Worm (Caenorhabditis elegans): ENCODE results near the gene agt-2.
A peak's percentile ranks its signal among the peaks of the same experiment; 100 is the strongest.
"Not testable (repeated sequence)": the region's sequence is repeated elsewhere in the genome, so short reads cannot be mapped to it uniquely, and the experiment has no call there.

The agt-2 gene

DNA sequence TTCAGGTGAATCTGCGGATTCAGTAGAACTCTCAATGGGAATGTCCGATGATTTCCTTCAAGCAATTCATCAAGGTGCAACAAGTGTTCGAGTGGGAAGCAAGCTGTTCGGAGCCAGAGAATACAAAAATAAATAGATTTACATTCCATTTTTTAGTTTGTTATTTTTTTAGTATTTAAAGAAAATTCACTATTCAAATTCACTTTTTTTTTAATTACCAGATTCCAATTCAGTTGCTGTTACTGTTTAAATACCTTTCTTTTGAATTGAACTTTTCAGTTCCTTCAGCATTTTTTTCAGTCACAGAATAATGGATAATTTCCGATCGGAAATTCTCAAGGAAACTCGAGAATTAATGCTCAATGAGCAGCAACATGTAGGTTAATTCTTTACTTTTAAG is 21.8 kb downstream of the agt-2 start, which contains the start of gene F09E5.7:
F09E5.7 (plus strand) TSS at position 301 of the 400 bp plus-strand sequence.
- no peak for TF ChIP-seq D2030.7 (GFP tag; IDR thresholded peaks at IDR 0.05)
- no peak for TF ChIP-seq aptf-2 (GFP tag; conservative IDR thresholded peaks at IDR 0.05)
- no peak for TF ChIP-seq Y79H2A.3 (GFP tag; conservative IDR thresholded peaks at IDR 0.05)
- no peak for TF ChIP-seq ceh-27 (GFP tag; optimal IDR thresholded peaks at IDR 0.05)
- TF ChIP-seq rec-8 (tag; optimal IDR thresholded peaks at IDR 0.05): no peak
- no peak for TF ChIP-seq lin-35 (GFP tag; optimal IDR thresholded peaks at IDR 0.05)
- TF ChIP-seq ama-1 (optimal IDR thresholded peaks at IDR 0.05): no peak
- TF ChIP-seq ama-1 (GFP tag; optimal IDR thresholded peaks at IDR 0.05): no peak
- no peak for TF ChIP-seq lin-40 (tag; optimal IDR thresholded peaks at IDR 0.05)
- no peak for TF ChIP-seq dox-1 (GFP tag; IDR thresholded peaks at IDR 0.05)
- TF ChIP-seq nfya-1 (tag; optimal IDR thresholded peaks at IDR 0.05; ENCODE audit: borderline replicate concordance, insufficient read depth): no peak
- no peak for TF ChIP-seq mel-28 (tag; optimal IDR thresholded peaks at IDR 0.05; ENCODE audit: borderline replicate concordance)
- TF ChIP-seq F57A8.1 (GFP tag; optimal IDR thresholded peaks at IDR 0.05): no peak
- TF ChIP-seq F22D6.2 (tag; optimal IDR thresholded peaks at IDR 0.05): no peak

DNA sequence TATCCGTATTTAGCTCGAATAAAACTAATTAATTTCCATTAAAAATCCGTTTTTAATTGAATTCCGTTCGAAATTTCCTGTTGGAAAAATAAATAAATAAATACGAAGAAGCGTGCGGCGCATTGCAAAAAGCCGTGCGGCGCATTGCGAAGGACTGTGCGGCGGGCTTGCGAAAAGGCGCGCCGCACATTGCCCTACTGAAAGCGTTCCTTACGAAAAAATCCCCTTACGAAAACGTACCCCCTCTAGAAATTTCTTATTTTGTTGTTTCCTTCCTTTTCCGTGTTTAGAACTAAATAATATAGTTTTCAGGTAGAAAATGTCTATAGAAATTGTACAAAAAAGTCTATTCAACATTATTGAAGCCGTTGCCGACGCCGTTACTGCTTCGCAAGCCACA is 23.3 kb downstream of the agt-2 start, which contains the start of gene F09E5.8:
F09E5.8 (plus strand) TSS at position 313 of the 400 bp plus-strand sequence.
- TF ChIP-seq C17E4.6 (GFP tag; IDR thresholded peaks at IDR 0.05): peak; percentile 62; the same call in 1 of the 2 replicates
- peak; percentile 24; the same call in 1 of the 2 replicates for TF ChIP-seq cebp-1 (GFP tag; IDR thresholded peaks at IDR 0.05)
- TF ChIP-seq cebp-1 (tag; optimal IDR thresholded peaks at IDR 0.05): not testable (repeated sequence)
- TF ChIP-seq pbrm-1 (GFP tag; IDR thresholded peaks at IDR 0.05): peak; percentile 68; the same call in 1 of the 2 replicates
- peak; percentile 93 for TF ChIP-seq dox-1 (GFP tag; IDR thresholded peaks at IDR 0.05)
- 0 out of 2 replicates have a peak, but pooled peaks have one; percentile 41 for TF ChIP-seq Y53G8AR.9 (GFP tag; conservative IDR thresholded peaks at IDR 0.05)
- peak; percentile 52; the same call in 1 of the 2 replicates for TF ChIP-seq ekl-4 (GFP tag; IDR thresholded peaks at IDR 0.05)
- peak; percentile 83 for TF ChIP-seq mcd-1 (GFP tag; IDR thresholded peaks at IDR 0.05)
- peak; percentile 83 for TF ChIP-seq ceh-100 (GFP tag; IDR thresholded peaks at IDR 0.05)
- peak; percentile 60 for TF ChIP-seq D2030.7 (GFP tag; IDR thresholded peaks at IDR 0.05)
- peak; percentile 30; the same call in 1 of the 2 replicates for TF ChIP-seq madf-6 (GFP tag; IDR thresholded peaks at IDR 0.05)
- TF ChIP-seq K11D2.4 (GFP tag; IDR thresholded peaks at IDR 0.05): peak; percentile 12; the same call in 1 of the 2 replicates
- peak; percentile 19; the same call in 1 of the 2 replicates for TF ChIP-seq F33H1.4 (GFP tag; IDR thresholded peaks at IDR 0.05)
- TF ChIP-seq hmg-1.2 (GFP tag; IDR thresholded peaks at IDR 0.05): peak; percentile 44; the same call in 1 of the 2 replicates
- TF ChIP-seq lin-26 (GFP tag; IDR thresholded peaks at IDR 0.05): 0 out of 2 replicates have a peak, but pooled peaks have one; percentile 35
- peak; percentile 42 for TF ChIP-seq egrh-3 (GFP tag; IDR thresholded peaks at IDR 0.05)
- peak; percentile 97 for TF ChIP-seq C06A6.2 (GFP tag; conservative IDR thresholded peaks at IDR 0.05)
- peak; percentile 72; the same call in 1 of the 2 replicates for TF ChIP-seq nfyb-1 (GFP tag; IDR thresholded peaks at IDR 0.05)

DNA sequence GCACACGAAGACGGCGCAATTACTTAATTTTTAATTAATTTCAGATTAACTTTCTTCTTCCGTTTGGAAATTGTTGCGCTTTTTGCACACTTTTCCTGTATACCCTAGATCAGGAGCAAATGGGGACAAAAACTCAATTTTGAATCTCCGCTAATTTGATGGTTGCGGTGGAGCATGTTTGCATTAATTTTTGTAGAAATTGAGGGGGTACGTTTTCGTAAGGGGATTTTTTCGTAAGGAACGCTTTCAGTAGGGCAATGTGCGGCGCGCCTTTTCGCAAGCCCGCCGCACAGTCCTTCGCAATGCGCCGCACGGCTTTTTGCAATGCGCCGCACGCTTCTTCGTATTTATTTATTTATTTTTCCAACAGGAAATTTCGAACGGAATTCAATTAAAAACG is 27.3 kb downstream of the agt-2 start:
- peak; percentile 1 for TF ChIP-seq nhr-80 (tag; optimal IDR thresholded peaks at IDR 0.05)
- peak; percentile 16 for TF ChIP-seq tbp1 (GFP tag; optimal IDR thresholded peaks at IDR 0.05)
- TF ChIP-seq B0019.2 (GFP tag; conservative IDR thresholded peaks at IDR 0.05): peak; percentile 78
- TF ChIP-seq hmg-1.2 (GFP tag; IDR thresholded peaks at IDR 0.05): peak; percentile 74
- TF ChIP-seq attf-6 (GFP tag; IDR thresholded peaks at IDR 0.05): peak; percentile 57; the same call in 1 of the 2 replicates
- TF ChIP-seq lsl-1 (GFP tag; optimal IDR thresholded peaks at IDR 0.05): peak; percentile 63
- TF ChIP-seq lir-1 (GFP tag; conservative IDR thresholded peaks at IDR 0.05): peak; percentile 57; the same call in 1 of the 2 replicates
- peak; percentile 11 for TF ChIP-seq ztf-18 (tag; optimal IDR thresholded peaks at IDR 0.05)
- TF ChIP-seq dpl-1 (GFP tag; optimal IDR thresholded peaks at IDR 0.05): peak; percentile 55
- TF ChIP-seq dox-1 (GFP tag; IDR thresholded peaks at IDR 0.05): peak; percentile 98
- TF ChIP-seq egl-18 (GFP tag; IDR thresholded peaks at IDR 0.05): 0 out of 2 replicates have a peak, but pooled peaks have one; percentile 25
- not testable (repeated sequence) for TF ChIP-seq snpc-4 (GFP tag; optimal IDR thresholded peaks at IDR 0.05)
- TF ChIP-seq snpc-4 (tag; optimal IDR thresholded peaks at IDR 0.05): peak in 1 of 4 experiments; percentile 36
- TF ChIP-seq C06A6.2 (GFP tag; conservative IDR thresholded peaks at IDR 0.05): peak; percentile 100
- TF ChIP-seq K11D2.4 (GFP tag; IDR thresholded peaks at IDR 0.05): peak; percentile 89
- TF ChIP-seq attf-5 (GFP tag; optimal IDR thresholded peaks at IDR 0.05): peak; percentile 72
- TF ChIP-seq F33H1.4 (GFP tag; IDR thresholded peaks at IDR 0.05): peak; percentile 70
- TF ChIP-seq egrh-3 (GFP tag; IDR thresholded peaks at IDR 0.05): peak; percentile 73
- peak; percentile 58 for TF ChIP-seq madf-8 (GFP tag; conservative IDR thresholded peaks at IDR 0.05)
- TF ChIP-seq ceh-91 (GFP tag; IDR thresholded peaks at IDR 0.05): peak; percentile 87
- TF ChIP-seq lin-35 (GFP tag; optimal IDR thresholded peaks at IDR 0.05): peak in 1 of 3 experiments; percentile 73

Data from whole organism, young adult.